Worm (Caenorhabditis elegans) whole organism, midembryonic: ENCODE measurements around the gene M03C11.3.

Experiments
- T22C8.4 ChIP-seq: fragments of 200-800 bp; sonication (Bioruptor generic); IDR thresholded peaks from 2 replicates; pipeline ENCODE4 v1.3.6; 2022; ENCODE audit warnings: missing genetic modification characterization, missing compliant biosample characterization
- cog-1 ChIP-seq: sonication (generic microtip); optimal IDR thresholded peaks from 2 replicates; lab custom pipeline; 2016; ENCODE audit warnings: missing genetic modification characterization, missing compliant biosample characterization
- klf-2 ChIP-seq: fragments of 200-800 bp; sonication (Bioruptor generic); conservative IDR thresholded peaks from 2 replicates; pipeline ENCODE4 v1.3.6; 2022; ENCODE audit warnings: missing genetic modification reagents, missing genetic modification characterization, missing compliant biosample characterization
- tab-1 ChIP-seq: fragments of 200-800 bp; sonication (Bioruptor generic); IDR thresholded peaks from 2 replicates; pipeline ENCODE4 v1.3.6; 2022; ENCODE audit warnings: missing genetic modification characterization, missing compliant biosample characterization
- ztf-29 ChIP-seq: fragments of 200-800 bp; sonication (Bioruptor generic); IDR thresholded peaks from 2 replicates; pipeline ENCODE4 v1.3.6; 2022; ENCODE audit warnings: missing genetic modification reagents, missing genetic modification characterization, missing compliant biosample characterization

DNA sequence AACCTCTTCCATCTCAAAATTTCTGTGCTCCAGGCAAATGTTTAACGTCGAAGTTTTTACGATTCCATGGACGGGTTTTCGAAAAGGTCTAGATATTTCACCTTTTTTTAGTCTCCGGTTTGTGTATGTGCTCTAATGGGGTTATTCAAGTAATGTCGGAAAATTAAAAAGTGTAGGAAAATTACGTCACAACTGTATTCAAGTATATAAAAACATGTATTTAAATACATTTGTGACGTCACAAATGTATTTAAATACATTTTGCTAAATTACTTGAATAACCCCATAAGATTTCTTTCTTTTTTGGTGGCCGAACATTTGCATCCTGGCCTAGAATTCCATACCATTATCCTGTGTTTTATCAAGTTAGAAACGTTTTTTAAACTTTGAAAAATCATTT, 43.4 kb upstream of the M03C11.3 start:
- TF ChIP-seq T22C8.4 (GFP tag; lab: Robert Waterston, UW) (no peak), tab-1 (GFP tag; lab: Robert Waterston, UW) (no peak), cog-1 (no peak), ztf-29 (GFP tag; lab: Robert Waterston, UW) (no peak), klf-2 (GFP tag; lab: Robert Waterston, UW) (no peak)
